Fruit fly (Drosophila melanogaster) whole organism, embryonic: ENCODE measurements around the gene CG13097.

ENCODE experiments used
- ATbp ChIP-seq: fragments of 200-800 bp; sonication (Bioruptor generic); optimal IDR thresholded peaks from 2 replicates; lab custom pipeline; 2017; ENCODE audit warnings: missing biosample characterization, mild to moderate bottlenecking, missing genetic modification characterization, missing genetic modification reagents
- Ada2b ChIP-seq: fragments of 200-800 bp; sonication (Bioruptor generic); IDR thresholded peaks from 2 replicates; pipeline ENCODE4 v1.3.6; 2022; ENCODE audit warnings: missing biosample characterization, missing genetic modification characterization
- CG10654 ChIP-seq: fragments of 200-800 bp; sonication (Bioruptor generic); optimal IDR thresholded peaks from 2 replicates; lab custom pipeline; 2016; ENCODE audit warnings: missing biosample characterization, missing genetic modification characterization
- CG11247 ChIP-seq: fragments of 200-800 bp; sonication (Bioruptor generic); IDR thresholded peaks from 2 replicates; pipeline ENCODE4 v1.3.6; 2022; ENCODE audit warnings: missing biosample characterization, missing genetic modification characterization
- CG11456 ChIP-seq: fragments of 200-800 bp; sonication (Bioruptor generic); IDR thresholded peaks from 3 replicates; pipeline ENCODE4 v1.3.6; 2022; ENCODE audit warnings: missing biosample characterization, missing genetic modification characterization
- CG12071 ChIP-seq: fragments of 200-800 bp; sonication (Bioruptor generic); optimal IDR thresholded peaks from 3 replicates; lab custom pipeline; 2018; ENCODE audit warnings: missing biosample characterization, mild to moderate bottlenecking, missing genetic modification characterization
- CG12236 ChIP-seq: fragments of 200-800 bp; sonication (Bioruptor generic); optimal IDR thresholded peaks from 2 replicates; lab custom pipeline; 2016; ENCODE audit warnings: missing biosample characterization, missing genetic modification characterization
- CG12391 ChIP-seq: fragments of 200-800 bp; sonication (Bioruptor generic); optimal IDR thresholded peaks from 3 replicates; lab custom pipeline; 2018; ENCODE audit warnings: missing biosample characterization, mild to moderate bottlenecking, missing genetic modification characterization, moderate library complexity
- CG12659 ChIP-seq: fragments of 200-800 bp; sonication (Bioruptor generic); optimal IDR thresholded peaks from 3 replicates; lab custom pipeline; 2017; ENCODE audit warnings: mild to moderate bottlenecking, missing biosample characterization, missing genetic modification reagents, missing genetic modification characterization
- CG13424 ChIP-seq: fragments of 200-800 bp; sonication (Bioruptor generic); optimal IDR thresholded peaks from 2 replicates; lab custom pipeline; 2019; ENCODE audit warnings: missing biosample characterization, mild to moderate bottlenecking, missing genetic modification characterization, moderate library complexity
- CG17186 ChIP-seq: fragments of 200-800 bp; sonication (Bioruptor generic); optimal IDR thresholded peaks from 3 replicates; lab custom pipeline; 2017; ENCODE audit warnings: missing biosample characterization, missing genetic modification reagents, missing genetic modification characterization
- CG17385 ChIP-seq: fragments of 200-800 bp; sonication (Bioruptor generic); optimal IDR thresholded peaks from 3 replicates; lab custom pipeline; 2018; ENCODE audit warnings: missing biosample characterization, mild to moderate bottlenecking, missing genetic modification characterization
- CG17829 ChIP-seq: fragments of 200-800 bp; optimal IDR thresholded peaks from 2 replicates; lab custom pipeline; 2019; ENCODE audit warnings: missing biosample characterization, mild to moderate bottlenecking, missing genetic modification characterization, moderate library complexity
- CG2199 ChIP-seq: fragments of 200-800 bp; sonication (Bioruptor generic); IDR thresholded peaks from 3 replicates; pipeline ENCODE4 v1.3.6; 2022; ENCODE audit warnings: missing biosample characterization, missing genetic modification characterization
- CG2889 ChIP-seq: fragments of 200-800 bp; sonication (Bioruptor generic); IDR thresholded peaks from 3 replicates; pipeline ENCODE4 v1.3.6; 2022; ENCODE audit warnings: missing biosample characterization, missing genetic modification characterization
- CG31441 ChIP-seq: fragments of 200-800 bp; sonication (Bioruptor generic); IDR thresholded peaks from 2 replicates; pipeline ENCODE4 v1.3.6; 2022; ENCODE audit warnings: missing biosample characterization, missing genetic modification characterization
- CG5953 ChIP-seq: fragments of 200-800 bp; sonication (Bioruptor generic); IDR thresholded peaks from 2 replicates; pipeline ENCODE4 v1.3.6; 2022; ENCODE audit warnings: missing biosample characterization, missing genetic modification characterization
- CG7786 ChIP-seq: fragments of 200-800 bp; sonication (Bioruptor generic); optimal IDR thresholded peaks from 2 replicates; lab custom pipeline; 2016; ENCODE audit warnings: missing biosample characterization, missing genetic modification characterization
- CG8359 ChIP-seq: fragments of 200-800 bp; sonication (Bioruptor generic); optimal IDR thresholded peaks from 2 replicates; lab custom pipeline; 2017; ENCODE audit warnings: missing biosample characterization, mild to moderate bottlenecking, missing genetic modification characterization, borderline replicate concordance
- CG8478 ChIP-seq: fragments of >200 bp; optimal IDR thresholded peaks from 2 replicates; lab custom pipeline; 2018
- CG9727 ChIP-seq: fragments of 200-800 bp; sonication (Bioruptor generic); optimal IDR thresholded peaks from 3 replicates; lab custom pipeline; 2017; ENCODE audit warnings: missing biosample characterization, mild to moderate bottlenecking, missing genetic modification characterization
- Chrac-16 ChIP-seq: fragments of 200-800 bp; sonication (Bioruptor generic); optimal IDR thresholded peaks from 3 replicates; lab custom pipeline; 2016; ENCODE audit warnings: missing biosample characterization, missing genetic modification characterization
- E2f2 ChIP-seq: fragments of 200-800 bp; sonication (Bioruptor generic); IDR thresholded peaks from 2 replicates; pipeline ENCODE4 v1.3.6; 2022; ENCODE audit warnings: missing biosample characterization, missing genetic modification characterization
- HLHmδ ChIP-seq: fragments of 200-800 bp; sonication (Bioruptor generic); optimal IDR thresholded peaks from 2 replicates; lab custom pipeline; 2018; ENCODE audit warnings: missing biosample characterization, mild to moderate bottlenecking, missing genetic modification characterization, moderate library complexity
- NK7.1 ChIP-seq: fragments of 200-800 bp; sonication (Bioruptor generic); optimal IDR thresholded peaks from 3 replicates; lab custom pipeline; 2016; ENCODE audit warnings: missing biosample characterization, missing genetic modification characterization
- Poxn ChIP-seq: fragments of 200-800 bp; sonication (Bioruptor generic); IDR thresholded peaks from 2 replicates; pipeline ENCODE4 v1.3.6; 2022; ENCODE audit warnings: missing biosample characterization, missing genetic modification characterization
- Spps ChIP-seq: fragments of 200-800 bp; sonication (Bioruptor generic); optimal IDR thresholded peaks from 2 replicates; lab custom pipeline; 2018; ENCODE audit warnings: missing biosample characterization, mild to moderate bottlenecking, missing genetic modification characterization
- Sry-δ ChIP-seq: fragments of 200-800 bp; sonication (Bioruptor generic); optimal IDR thresholded peaks from 2 replicates; lab custom pipeline; 2016; ENCODE audit warnings: missing biosample characterization, missing genetic modification characterization
- Trl ChIP-seq, 3 experiments: fragments of >200 bp in 2 of 3; fragments of 200-800 bp in 1 of 3; sonication (Bioruptor generic) in 1 of 3; optimal IDR thresholded peaks; 2 replicates in 1 of 3; 3 replicates in 2 of 3; lab custom pipeline; 2016 to 2017; ENCODE audit warnings: missing biosample characterization in 1 of 3, missing genetic modification characterization in 1 of 3
- YL-1 ChIP-seq: fragments of 200-800 bp; sonication (Bioruptor generic); optimal IDR thresholded peaks from 3 replicates; lab custom pipeline; 2017; ENCODE audit warnings: missing biosample characterization, mild to moderate bottlenecking, missing genetic modification characterization
- bigmax ChIP-seq: fragments of 200-800 bp; sonication (Bioruptor generic); optimal IDR thresholded peaks from 2 replicates; lab custom pipeline; 2018; ENCODE audit warnings: missing biosample characterization, mild to moderate bottlenecking, missing genetic modification characterization
- bowl ChIP-seq: fragments of 200-800 bp; sonication (Bioruptor generic); IDR thresholded peaks from 2 replicates; pipeline ENCODE4 v1.3.6; 2022; ENCODE audit warnings: missing biosample characterization, missing genetic modification characterization
- chn ChIP-seq: fragments of 200-800 bp; sonication (Bioruptor generic); optimal IDR thresholded peaks from 2 replicates; lab custom pipeline; 2016; ENCODE audit warnings: missing biosample characterization, missing genetic modification characterization
- danr ChIP-seq: fragments of 200-800 bp; sonication (Bioruptor generic); IDR thresholded peaks from 2 replicates; pipeline ENCODE4 v1.3.6; 2022; ENCODE audit warnings: missing biosample characterization, missing genetic modification characterization
- dimm ChIP-seq: fragments of 200-800 bp; sonication (Bioruptor generic); IDR thresholded peaks from 2 replicates; pipeline ENCODE4 v1.3.6; 2022; ENCODE audit warnings: missing biosample characterization, missing genetic modification characterization
- dmrt99B ChIP-seq: fragments of 200-800 bp; sonication (Bioruptor generic); optimal IDR thresholded peaks from 2 replicates; lab custom pipeline; 2018; ENCODE audit warnings: missing biosample characterization, mild to moderate bottlenecking, missing genetic modification characterization, moderate library complexity
- dysf ChIP-seq: fragments of 200-800 bp; sonication (Bioruptor generic); IDR thresholded peaks from 3 replicates; pipeline ENCODE4 v1.3.6; 2022; ENCODE audit warnings: missing biosample characterization, missing genetic modification characterization
- exex ChIP-seq: fragments of 200-800 bp; sonication (Bioruptor generic); optimal IDR thresholded peaks from 4 replicates; lab custom pipeline; 2018; ENCODE audit warnings: missing biosample characterization, mild to moderate bottlenecking, missing genetic modification characterization, moderate library complexity
- grau ChIP-seq: fragments of 200-800 bp; optimal IDR thresholded peaks from 3 replicates; lab custom pipeline; 2019; ENCODE audit warnings: missing biosample characterization, mild to moderate bottlenecking, missing genetic modification characterization, moderate library complexity
- h ChIP-seq: fragments of >200 bp; optimal IDR thresholded peaks from 2 replicates; lab custom pipeline; 2017
- ham ChIP-seq: fragments of 200-800 bp; sonication (Bioruptor generic); IDR thresholded peaks from 2 replicates; pipeline ENCODE4 v1.3.6; 2022; ENCODE audit warnings: missing biosample characterization, missing genetic modification characterization
- hkb ChIP-seq, 2 experiments: fragments of 200-800 bp in 1 of 2; fragments of >200 bp in 1 of 2; sonication (Bioruptor generic) in 1 of 2; IDR thresholded peaks in 1 of 2; optimal IDR thresholded peaks in 1 of 2; 2 replicates each; pipeline versions ENCODE4 v1.3.6 to Lab custom; 2017 to 2022; ENCODE audit warnings: missing biosample characterization in 1 of 2, missing genetic modification characterization in 1 of 2
- luna ChIP-seq: fragments of 200-800 bp; sonication (Bioruptor generic); optimal IDR thresholded peaks from 2 replicates; lab custom pipeline; 2016; ENCODE audit warnings: missing biosample characterization, missing genetic modification characterization
- nerfin-1 ChIP-seq: fragments of 200-800 bp; sonication (Bioruptor generic); optimal IDR thresholded peaks from 3 replicates; lab custom pipeline; 2019; ENCODE audit warnings: missing biosample characterization, mild to moderate bottlenecking, missing genetic modification characterization, moderate library complexity
- otp ChIP-seq: fragments of 200-800 bp; sonication (Bioruptor generic); IDR thresholded peaks from 3 replicates; pipeline ENCODE4, ENCODE4 v1.3.6; 2022; ENCODE audit warnings: missing biosample characterization, missing genetic modification characterization
- p53 ChIP-seq: fragments of 200-800 bp; sonication (Bioruptor generic); optimal IDR thresholded peaks from 2 replicates; lab custom pipeline; 2016; ENCODE audit warnings: missing biosample characterization, missing genetic modification characterization
- prd ChIP-seq, 3 experiments: fragments of >200 bp in 2 of 3; fragments of 200-800 bp in 1 of 3; sonication (Bioruptor generic) in 1 of 3; optimal IDR thresholded peaks in 2 of 3; IDR thresholded peaks in 1 of 3; 2 replicates in 2 of 3; 3 replicates in 1 of 3; pipeline versions ENCODE4 v1.3.6 to Lab custom; 2017 to 2022; ENCODE audit warnings: missing biosample characterization in 1 of 3, missing genetic modification characterization in 1 of 3
- sisA ChIP-seq: fragments of 200-800 bp; sonication (Bioruptor generic); IDR thresholded peaks from 2 replicates; pipeline ENCODE4 v1.3.6; 2022; ENCODE audit warnings: missing biosample characterization, missing genetic modification characterization
- unpg ChIP-seq: fragments of 200-800 bp; sonication (Bioruptor generic); optimal IDR thresholded peaks from 3 replicates; lab custom pipeline; 2018; ENCODE audit warnings: missing biosample characterization, mild to moderate bottlenecking, missing genetic modification characterization, moderate library complexity
- zf30C ChIP-seq: fragments of 200-800 bp; sonication (Bioruptor generic); optimal IDR thresholded peaks from 3 replicates; lab custom pipeline; 2018; ENCODE audit warnings: missing biosample characterization, mild to moderate bottlenecking, missing genetic modification characterization

CG13097 gene

DNA sequence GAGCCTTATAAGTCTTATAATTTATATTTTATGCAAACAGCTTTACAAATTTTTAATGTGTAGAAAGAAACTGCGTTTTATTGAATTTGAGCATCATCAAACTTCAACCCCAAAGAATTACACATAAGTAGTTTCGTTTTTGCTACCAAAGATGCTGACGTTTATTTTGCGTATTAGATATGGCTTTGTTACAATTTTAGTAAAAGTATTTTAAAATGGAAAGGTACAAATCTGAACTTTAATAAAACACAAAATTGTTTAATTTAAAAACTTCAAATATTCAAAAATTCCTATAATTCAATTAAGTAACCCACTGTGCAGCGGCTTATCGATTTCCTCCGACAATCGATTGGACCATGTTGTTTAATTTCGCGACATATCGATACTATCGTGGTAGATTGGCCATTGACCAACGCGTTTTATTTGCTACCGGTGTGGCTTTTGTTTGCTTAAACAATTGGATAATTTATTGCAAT lies 50.5 kb downstream of the CG13097 start, which contains the start of gene prg (continued):
- no peak for TF ChIP-seq CG17186 (GFP tag; lab: Kevin White, UChicago)
- TF ChIP-seq prd (optimal IDR thresholded peaks at IDR 0.05; lab: Kevin White, UChicago): no peak
- no peak; the same call in 2 of the 3 replicates for TF ChIP-seq prd (GFP tag; IDR thresholded peaks at IDR 0.05; lab: Robert Waterston, UW)
- peak; percentile 67 for TF ChIP-seq Ada2b (GFP tag; lab: Robert Waterston, UW)
- peak; percentile 33 for TF ChIP-seq chn (GFP tag; lab: Kevin White, UChicago)
- peak; percentile 38 for TF ChIP-seq CG7786 (GFP tag; lab: Kevin White, UChicago)
- peak; percentile 77 for TF ChIP-seq unpg (GFP tag; lab: Kevin White, UChicago)
- TF ChIP-seq Poxn (GFP tag; lab: Robert Waterston, UW): no peak
- TF ChIP-seq grau (tag; lab: Kevin White, UChicago): peak; percentile 78
- TF ChIP-seq nerfin-1 (tag; lab: Kevin White, UChicago): peak; percentile 7
- TF ChIP-seq dimm: no peak
- no peak for TF ChIP-seq HLHmδ
- TF ChIP-seq Sry-δ: peak; percentile 77
- peak; percentile 36 for TF ChIP-seq exex (tag; lab: Kevin White, UChicago)
- peak; percentile 76 for TF ChIP-seq CG12391 (tag; lab: Kevin White, UChicago)
- TF ChIP-seq Spps (tag; lab: Kevin White, UChicago): no peak
- no peak for TF ChIP-seq h (lab: Kevin White, UChicago)
- TF ChIP-seq dysf: peak; percentile 64; the same call in 2 of the 3 replicates
- no peak for TF ChIP-seq zf30C (GFP tag; lab: Kevin White, UChicago)
- TF ChIP-seq bigmax: no peak
- TF ChIP-seq danr (GFP tag; lab: Robert Waterston, UW): no peak
- peak; percentile 47 for TF ChIP-seq Chrac-16
- peak; percentile 61 for TF ChIP-seq E2f2
- peak; percentile 24 for TF ChIP-seq NK7.1
- TF ChIP-seq CG8359 (GFP tag; lab: Kevin White, UChicago): no peak
- peak; percentile 70 for TF ChIP-seq CG9727 (GFP tag; lab: Kevin White, UChicago)
- no peak for TF ChIP-seq hkb (optimal IDR thresholded peaks at IDR 0.05; lab: Kevin White, UChicago)
- TF ChIP-seq hkb (GFP tag; IDR thresholded peaks at IDR 0.05; lab: Robert Waterston, UW): peak; percentile 79
- peak; percentile 78 for TF ChIP-seq YL-1 (GFP tag; lab: Kevin White, UChicago)
- peak; percentile 49 for TF ChIP-seq luna (GFP tag; lab: Kevin White, UChicago)
- TF ChIP-seq CG12659 (GFP tag; lab: Kevin White, UChicago): peak; percentile 70
- TF ChIP-seq dmrt99B (tag; lab: Kevin White, UChicago): peak; percentile 77
- no peak for TF ChIP-seq ham (GFP tag; lab: Robert Waterston, UW)
- TF ChIP-seq CG12071 (GFP tag; lab: Kevin White, UChicago): no peak
- no peak for TF ChIP-seq CG2199 (GFP tag; lab: Robert Waterston, UW)
- TF ChIP-seq CG8478: no peak
- peak; percentile 72; the same call in 2 of the 3 replicates for TF ChIP-seq CG11456
- TF ChIP-seq CG13424: peak; percentile 72
- TF ChIP-seq CG5953: peak; percentile 18; the same call in 1 of the 2 replicates
- no peak for TF ChIP-seq Trl (optimal IDR thresholded peaks at IDR 0.05; lab: Kevin White, UChicago)
- peak; percentile 74 for TF ChIP-seq Trl (GFP tag; optimal IDR thresholded peaks at IDR 0.05; lab: Kevin White, UChicago)
- TF ChIP-seq otp (GFP tag; lab: Robert Waterston, UW): peak; percentile 45; the same call in 1 of the 3 replicates
- TF ChIP-seq CG17385 (GFP tag; lab: Kevin White, UChicago): peak; percentile 66
- TF ChIP-seq CG12236 (GFP tag; lab: Kevin White, UChicago): peak; percentile 43
- TF ChIP-seq CG11247 (GFP tag; lab: Robert Waterston, UW): peak; percentile 47; the same call in 1 of the 2 replicates
- TF ChIP-seq CG31441: peak; percentile 61; the same call in 1 of the 2 replicates
- no peak; the same call in 1 of the 2 replicates for TF ChIP-seq bowl (GFP tag; lab: Robert Waterston, UW)
- TF ChIP-seq CG10654: peak; percentile 36
- TF ChIP-seq CG17829 (tag; lab: Kevin White, UChicago): peak; percentile 55
- peak; percentile 23; the same call in 1 of the 2 replicates for TF ChIP-seq sisA (GFP tag; lab: Robert Waterston, UW)
- TF ChIP-seq p53 (GFP tag; lab: Kevin White, UChicago): no peak
- peak; percentile 16 for TF ChIP-seq ATbp (GFP tag; lab: Kevin White, UChicago)
- TF ChIP-seq CG2889 (GFP tag; lab: Robert Waterston, UW): no peak
